Fruit fly (Drosophila melanogaster): ENCODE results near the gene CG32986.

CG32986 gene

dm6 chr2L:8859839-8860238, 2.7 kb upstream of the CG32986 start (continued):
- no peak for TF ChIP-seq emc (GFP tag; optimal IDR thresholded peaks at IDR 0.05)
- TF ChIP-seq CG2875 (GFP tag; optimal IDR thresholded peaks at IDR 0.05) = peak; percentile 43
- TF ChIP-seq chm (GFP tag; IDR thresholded peaks at IDR 0.05) = peak; percentile 50; the same call in 1 of the 2 replicates
- TF ChIP-seq CG14667 (GFP tag; IDR thresholded peaks at IDR 0.05) = no peak
- TF ChIP-seq CG3995 (GFP tag; optimal IDR thresholded peaks at IDR 0.05) = no peak
- TF ChIP-seq CG7786 (GFP tag; optimal IDR thresholded peaks at IDR 0.05) = no peak
- no peak for TF ChIP-seq CG13424 (tag; optimal IDR thresholded peaks at IDR 0.05)
- TF ChIP-seq CG18599 (GFP tag; optimal IDR thresholded peaks at IDR 0.05) = peak; percentile 65
- no peak for TF ChIP-seq HmgD (GFP tag; optimal IDR thresholded peaks at IDR 0.05)
- no peak for TF ChIP-seq abd-A (tag; optimal IDR thresholded peaks at IDR 0.05)
- TF ChIP-seq CG14050 (GFP tag; IDR thresholded peaks at IDR 0.05) = no peak
- TF ChIP-seq Hsf (GFP tag; optimal IDR thresholded peaks at IDR 0.05) = no peak
- TF ChIP-seq CG32772 (GFP tag; IDR thresholded peaks at IDR 0.05) = no peak
- TF ChIP-seq HLH3B (GFP tag; IDR thresholded peaks at IDR 0.05) = no peak
- no peak for TF ChIP-seq Bgb (GFP tag; IDR thresholded peaks at IDR 0.05; ENCODE audit: partially characterized antibody)
- TF ChIP-seq Meics (GFP tag; optimal IDR thresholded peaks at IDR 0.05) = no peak
- TF ChIP-seq pzg (GFP tag; optimal IDR thresholded peaks at IDR 0.05) = no peak
- no peak for TF ChIP-seq Optix (GFP tag; IDR thresholded peaks at IDR 0.05)
- TF ChIP-seq CG6654 (GFP tag; optimal IDR thresholded peaks at IDR 0.05) = no peak

dm6 chr2L:8860767-8861166, 1.8 kb upstream of the CG32986 start:
- TF ChIP-seq CG11504 (tag; optimal IDR thresholded peaks at IDR 0.05) = peak; percentile 79
- no peak for TF ChIP-seq CG42726 (GFP tag; IDR thresholded peaks at IDR 0.05; ENCODE audit: partially characterized antibody)
- TF ChIP-seq seq (GFP tag; IDR thresholded peaks at IDR 0.05) = no peak
- peak; percentile 72 for TF ChIP-seq Spps (tag; optimal IDR thresholded peaks at IDR 0.05)
- TF ChIP-seq D19A (tag; optimal IDR thresholded peaks at IDR 0.05) = peak; percentile 74
- TF ChIP-seq Usf (GFP tag; optimal IDR thresholded peaks at IDR 0.05) = no peak
- TF ChIP-seq CG10274 (GFP tag; optimal IDR thresholded peaks at IDR 0.05) = peak; percentile 29
- TF ChIP-seq slou (GFP tag; optimal IDR thresholded peaks at IDR 0.05) = no peak
- no peak for TF ChIP-seq CG4617 (GFP tag; optimal IDR thresholded peaks at IDR 0.05; ENCODE audit: borderline replicate concordance)
- no peak for TF ChIP-seq Tbp (GFP tag; optimal IDR thresholded peaks at IDR 0.05)
- no peak for TF ChIP-seq HLH54F (GFP tag; optimal IDR thresholded peaks at IDR 0.05)
- TF ChIP-seq Max (GFP tag; optimal IDR thresholded peaks at IDR 0.05) = peak; percentile 13
- peak; percentile 81 for TF ChIP-seq Blimp-1 (GFP tag; optimal IDR thresholded peaks at IDR 0.05)
- no peak for TF ChIP-seq CG16779 (GFP tag; IDR thresholded peaks at IDR 0.05)
- peak; percentile 78 for TF ChIP-seq CG32772 (GFP tag; IDR thresholded peaks at IDR 0.05)
- peak; percentile 5 for TF ChIP-seq Ets97D (GFP tag; optimal IDR thresholded peaks at IDR 0.05)
- TF ChIP-seq Hmr (GFP tag; optimal IDR thresholded peaks at IDR 0.05) = peak; percentile 30
- no peak for TF ChIP-seq fd102C (GFP tag; optimal IDR thresholded peaks at IDR 0.05)
- TF ChIP-seq CG31441 (GFP tag; IDR thresholded peaks at IDR 0.05) = peak; percentile 78
- TF ChIP-seq B-H2 (GFP tag; optimal IDR thresholded peaks at IDR 0.05) = no peak
- no peak for TF ChIP-seq sc (optimal IDR thresholded peaks at IDR 0.05)
- peak; percentile 32 for TF ChIP-seq sc (GFP tag; optimal IDR thresholded peaks at IDR 0.05)
- peak; percentile 59; the same call in 1 of the 2 replicates for TF ChIP-seq wor (GFP tag; IDR thresholded peaks at IDR 0.05)
- no peak for TF ChIP-seq CG13287 (GFP tag; IDR thresholded peaks at IDR 0.05; ENCODE audit: partially characterized antibody)
- TF ChIP-seq pan (optimal IDR thresholded peaks at IDR 0.05) = no peak
- peak in 1 of 2 experiments; percentile 78 for TF ChIP-seq pan (GFP tag; optimal IDR thresholded peaks at IDR 0.05 in 1 of 2, IDR thresholded peaks at IDR 0.05 in 1 of 2)
- TF ChIP-seq Dek (tag; optimal IDR thresholded peaks at IDR 0.05) = peak; percentile 9
- TF ChIP-seq Fer1 (GFP tag; optimal IDR thresholded peaks at IDR 0.05) = no peak
- TF ChIP-seq gem (tag; optimal IDR thresholded peaks at IDR 0.05) = peak; percentile 74
- peak; percentile 9 for TF ChIP-seq CG10147 (GFP tag; optimal IDR thresholded peaks at IDR 0.05)
- 0 out of 2 replicates have a peak, but pooled peaks have one; percentile 22 for TF ChIP-seq klu (GFP tag; IDR thresholded peaks at IDR 0.05)
- TF ChIP-seq bowl (GFP tag; IDR thresholded peaks at IDR 0.05) = no peak
- TF ChIP-seq Aef1 (GFP tag; IDR thresholded peaks at IDR 0.05) = peak; percentile 62; the same call in 2 of the 3 replicates
- peak; percentile 58 for TF ChIP-seq ro (GFP tag; IDR thresholded peaks at IDR 0.05)

All from whole organism, embryonic.